Worm (Caenorhabditis elegans): ENCODE measurements around the gene rap-1.

Gene rap-1

DNA sequence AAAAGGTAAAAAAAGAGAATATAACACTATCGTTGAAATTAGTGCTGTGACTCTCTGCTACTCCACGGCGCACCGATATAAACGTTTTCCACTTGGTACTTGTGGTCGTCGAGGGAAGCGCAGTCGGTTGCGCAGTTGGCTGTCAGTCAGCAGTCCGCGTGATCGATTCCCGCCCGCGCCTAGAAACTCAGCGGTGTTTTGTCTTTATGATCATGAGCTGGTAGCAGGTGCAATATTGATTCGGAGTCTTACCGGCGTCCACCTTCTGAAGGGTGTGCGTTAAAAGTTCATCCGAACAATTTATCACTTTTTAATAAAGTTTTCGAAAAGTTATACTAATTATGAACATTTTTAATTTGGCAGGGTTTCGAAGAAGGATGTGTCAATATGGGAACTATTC lies 8.4 kb upstream of the rap-1 start:
- TF ChIP-seq ceh-34 (tag; optimal IDR thresholded peaks at IDR 0.05): peak; percentile 94
- peak; percentile 96 for TF ChIP-seq ceh-19 (GFP tag; optimal IDR thresholded peaks at IDR 0.05)
- TF ChIP-seq fkh-6 (tag; optimal IDR thresholded peaks at IDR 0.05): peak; percentile 90
- TF ChIP-seq K09A11.1 (tag; optimal IDR thresholded peaks at IDR 0.05; ENCODE audit: insufficient read depth): peak; percentile 81
- TF ChIP-seq dve-1 (tag; optimal IDR thresholded peaks at IDR 0.05): peak; percentile 74
- peak; percentile 92 for TF ChIP-seq ceh-18 (tag; optimal IDR thresholded peaks at IDR 0.05)
- peak; percentile 92 for TF ChIP-seq C08G9.2 (tag; optimal IDR thresholded peaks at IDR 0.05)
- TF ChIP-seq elt-4 (tag; optimal IDR thresholded peaks at IDR 0.05): no peak
- TF ChIP-seq fkh-10 (GFP tag; optimal IDR thresholded peaks at IDR 0.05): peak; percentile 40
- no peak for TF ChIP-seq ceh-22 (tag; optimal IDR thresholded peaks at IDR 0.05)
- peak; percentile 69 for TF ChIP-seq tbx-7 (tag; optimal IDR thresholded peaks at IDR 0.05)
- TF ChIP-seq pat-9 (tag; optimal IDR thresholded peaks at IDR 0.05): peak; percentile 97
- peak; percentile 89 for TF ChIP-seq ceh-31 (tag; optimal IDR thresholded peaks at IDR 0.05)
- peak; percentile 96 for TF ChIP-seq gmeb-2 (tag; optimal IDR thresholded peaks at IDR 0.05)
- peak; percentile 66 for TF ChIP-seq nfya-1 (tag; optimal IDR thresholded peaks at IDR 0.05)
- peak; percentile 90 for TF ChIP-seq pha-2 (tag; optimal IDR thresholded peaks at IDR 0.05)
- TF ChIP-seq unc-55 (GFP tag; optimal IDR thresholded peaks at IDR 0.05): peak; percentile 75
- TF ChIP-seq unc-86 (tag; optimal IDR thresholded peaks at IDR 0.05): peak; percentile 97
- TF ChIP-seq zip-5 (tag; optimal IDR thresholded peaks at IDR 0.05): peak; percentile 45
- peak; percentile 89 for TF ChIP-seq ref-2 (tag; optimal IDR thresholded peaks at IDR 0.05)
- TF ChIP-seq C38D4.7 (GFP tag; optimal IDR thresholded peaks at IDR 0.05): peak; percentile 96
- peak; percentile 89 for TF ChIP-seq Y22D7AL.16 (tag; optimal IDR thresholded peaks at IDR 0.05)
- TF ChIP-seq mec-3 (tag; optimal IDR thresholded peaks at IDR 0.05; ENCODE audit: borderline replicate concordance): peak; percentile 89
- TF ChIP-seq nhr-11 (tag; optimal IDR thresholded peaks at IDR 0.05): no peak
- TF ChIP-seq ceh-30 (tag; optimal IDR thresholded peaks at IDR 0.05): peak; percentile 77
- peak; percentile 93 for TF ChIP-seq ceh-14 (tag; optimal IDR thresholded peaks at IDR 0.05)
- peak; percentile 89 for TF ChIP-seq tbx-2 (tag; optimal IDR thresholded peaks at IDR 0.05)
- no peak for TF ChIP-seq pha-4 (tag; optimal IDR thresholded peaks at IDR 0.05)
- TF ChIP-seq ceh-24 (tag; optimal IDR thresholded peaks at IDR 0.05): peak; percentile 91
- TF ChIP-seq hlh-8 (tag; optimal IDR thresholded peaks at IDR 0.05): peak; percentile 73
- peak; percentile 95 for TF ChIP-seq ahr-1 (tag; optimal IDR thresholded peaks at IDR 0.05)
- TF ChIP-seq hlh-13 (GFP tag; optimal IDR thresholded peaks at IDR 0.05): peak; percentile 96
- TF ChIP-seq T23F11.4 (GFP tag; optimal IDR thresholded peaks at IDR 0.05): peak; percentile 97
- peak; percentile 94 for TF ChIP-seq nhr-232 (tag; optimal IDR thresholded peaks at IDR 0.05)
- peak; percentile 94 for TF ChIP-seq ttx-3 (tag; optimal IDR thresholded peaks at IDR 0.05)
- TF ChIP-seq fax-1 (tag; optimal IDR thresholded peaks at IDR 0.05): peak; percentile 87
- TF ChIP-seq ama-1 (optimal IDR thresholded peaks at IDR 0.05): no peak
- TF ChIP-seq hlh-6 (tag; optimal IDR thresholded peaks at IDR 0.05): peak; percentile 99
- TF ChIP-seq lim-6 (tag; optimal IDR thresholded peaks at IDR 0.05): peak; percentile 80
- TF ChIP-seq eyg-1 (tag; optimal IDR thresholded peaks at IDR 0.05): peak; percentile 90
- peak; percentile 90 for TF ChIP-seq sdc-2 (tag; optimal IDR thresholded peaks at IDR 0.05)
- TF ChIP-seq madf-2 (tag; optimal IDR thresholded peaks at IDR 0.05): peak; percentile 90
- peak; percentile 78 for TF ChIP-seq npax-4 (tag; optimal IDR thresholded peaks at IDR 0.05)
- TF ChIP-seq sox-2 (GFP tag; IDR thresholded peaks at IDR 0.05): peak; percentile 87; the same call in 1 of the 2 replicates
- TF ChIP-seq elt-2 (tag; optimal IDR thresholded peaks at IDR 0.05): peak; percentile 97
- peak; percentile 33 for TF ChIP-seq unc-42 (tag; optimal IDR thresholded peaks at IDR 0.05)
- TF ChIP-seq pag-3 (tag; optimal IDR thresholded peaks at IDR 0.05; ENCODE audit: borderline replicate concordance): peak; percentile 91
- TF ChIP-seq syd-9 (tag; optimal IDR thresholded peaks at IDR 0.05): peak; percentile 91
- peak; percentile 95 for TF ChIP-seq F13H6.1 (tag; optimal IDR thresholded peaks at IDR 0.05)
- peak; percentile 62 for TF ChIP-seq odd-2 (tag; optimal IDR thresholded peaks at IDR 0.05)
- TF ChIP-seq lin-11 (tag; optimal IDR thresholded peaks at IDR 0.05): peak; percentile 92
- TF ChIP-seq ceh-45 (GFP tag; IDR thresholded peaks at IDR 0.05): peak; percentile 96
- peak; percentile 71 for TF ChIP-seq ceh-9 (tag; optimal IDR thresholded peaks at IDR 0.05)

Data from whole organism, late embryonic.